Fruit fly (Drosophila melanogaster): Measurements from ENCODE around the gene CG31698.

Gene CG31698

DNA sequence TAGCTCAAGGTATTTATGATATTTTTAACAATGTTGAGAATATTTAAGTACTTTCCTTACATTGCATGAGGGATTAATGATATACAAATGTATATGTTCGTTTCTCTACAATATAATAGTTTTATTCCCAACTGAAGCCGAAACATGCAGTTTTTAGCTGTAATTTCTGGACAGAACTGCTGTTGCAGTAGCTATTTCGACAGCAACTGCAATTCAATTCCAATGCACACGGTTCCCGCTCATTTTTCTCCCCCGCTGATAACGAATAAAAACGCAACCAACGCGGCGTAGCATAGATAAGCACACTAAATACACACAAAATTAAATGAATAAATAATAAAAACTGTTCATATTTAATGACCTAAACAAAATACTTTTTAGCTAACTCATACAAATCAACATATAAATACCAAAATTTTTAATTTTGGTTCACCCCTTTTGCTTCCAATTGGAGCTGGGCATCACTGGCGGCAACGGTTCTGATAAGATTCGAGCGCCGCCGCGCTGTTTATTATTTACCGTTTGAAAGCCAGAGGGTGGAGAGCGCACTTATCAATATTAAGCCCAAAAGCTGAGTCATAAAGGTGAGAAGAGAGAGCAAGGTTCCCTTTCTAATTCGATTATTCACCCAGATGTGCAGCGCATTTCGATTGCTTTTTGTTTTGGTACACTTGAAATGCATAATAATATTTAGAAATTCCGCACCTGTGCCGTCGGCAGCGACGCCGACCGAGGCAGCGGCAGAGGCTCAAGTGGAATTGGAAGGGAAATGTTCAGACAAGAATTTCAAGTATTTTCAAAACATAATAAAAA, 15.2 kb downstream of the CG31698 start (continued):
- peak; percentile 55 for TF ChIP-seq lab (GFP tag; optimal IDR thresholded peaks at IDR 0.05)
- peak; percentile 61 for TF ChIP-seq ci (GFP tag; IDR thresholded peaks at IDR 0.05)
- TF ChIP-seq TFAM (GFP tag; optimal IDR thresholded peaks at IDR 0.05) = no peak
- no peak for TF ChIP-seq Dll (GFP tag; IDR thresholded peaks at IDR 0.05; ENCODE audit: partially characterized antibody)
- peak; percentile 2 for TF ChIP-seq NfI (GFP tag; optimal IDR thresholded peaks at IDR 0.05)
- TF ChIP-seq dmrt11E (tag; optimal IDR thresholded peaks at IDR 0.05) = peak; percentile 15
- no peak for TF ChIP-seq HLHmδ (GFP tag; optimal IDR thresholded peaks at IDR 0.05)
- peak; percentile 54 for TF ChIP-seq Rfx (GFP tag; IDR thresholded peaks at IDR 0.05)
- no peak for TF ChIP-seq Bdp1 (GFP tag; optimal IDR thresholded peaks at IDR 0.05)
- TF ChIP-seq CG3163 (GFP tag; optimal IDR thresholded peaks at IDR 0.05) = no peak
- TF ChIP-seq CG17186 (GFP tag; optimal IDR thresholded peaks at IDR 0.05) = no peak
- TF ChIP-seq CG6689 (GFP tag; IDR thresholded peaks at IDR 0.05) = peak; percentile 27; the same call in 1 of the 2 replicates
- no peak for TF ChIP-seq Bteb2 (GFP tag; optimal IDR thresholded peaks at IDR 0.05)
- no peak for TF ChIP-seq CG10959 (GFP tag; IDR thresholded peaks at IDR 0.05)
- TF ChIP-seq vfl (GFP tag; optimal IDR thresholded peaks at IDR 0.05) = no peak
- TF ChIP-seq NC2α (GFP tag; optimal IDR thresholded peaks at IDR 0.05) = no peak
- peak; percentile 26 for TF ChIP-seq Hand (GFP tag; optimal IDR thresholded peaks at IDR 0.05)
- peak; percentile 30 for TF ChIP-seq unpg (GFP tag; optimal IDR thresholded peaks at IDR 0.05)
- no peak for TF ChIP-seq chif (GFP tag; optimal IDR thresholded peaks at IDR 0.05)
- peak; percentile 40 for TF ChIP-seq ATbp (GFP tag; optimal IDR thresholded peaks at IDR 0.05)
- TF ChIP-seq pb (GFP tag; optimal IDR thresholded peaks at IDR 0.05) = no peak
- no peak for TF ChIP-seq CG31365 (tag; optimal IDR thresholded peaks at IDR 0.05)
- no peak for TF ChIP-seq abd-A (tag; optimal IDR thresholded peaks at IDR 0.05)
- no peak for TF ChIP-seq CG9437 (GFP tag; optimal IDR thresholded peaks at IDR 0.05)
- no peak for TF ChIP-seq Neu2 (GFP tag; optimal IDR thresholded peaks at IDR 0.05; ENCODE audit: borderline replicate concordance)
- no peak for TF ChIP-seq Nf-YA (GFP tag; IDR thresholded peaks at IDR 0.05)
- TF ChIP-seq sc (optimal IDR thresholded peaks at IDR 0.05) = no peak
- TF ChIP-seq sc (GFP tag; optimal IDR thresholded peaks at IDR 0.05) = no peak
- TF ChIP-seq B-H2 (GFP tag; optimal IDR thresholded peaks at IDR 0.05) = no peak
- peak; percentile 0 for TF ChIP-seq CG1792 (GFP tag; optimal IDR thresholded peaks at IDR 0.05)
- TF ChIP-seq CG2889 (GFP tag; IDR thresholded peaks at IDR 0.05) = no peak
- peak; percentile 18 for TF ChIP-seq CG7987 (GFP tag; optimal IDR thresholded peaks at IDR 0.05)
- no peak for TF ChIP-seq nom (GFP tag; optimal IDR thresholded peaks at IDR 0.05)
- TF ChIP-seq her (GFP tag; optimal IDR thresholded peaks at IDR 0.05) = no peak
- peak; percentile 83 for TF ChIP-seq sd (tag; optimal IDR thresholded peaks at IDR 0.05)
- no peak for TF ChIP-seq CG30431 (GFP tag; optimal IDR thresholded peaks at IDR 0.05)
- no peak for TF ChIP-seq Dip2 (GFP tag; IDR thresholded peaks at IDR 0.05)
- TF ChIP-seq CG14667 (GFP tag; IDR thresholded peaks at IDR 0.05) = no peak
- no peak for TF ChIP-seq CG42726 (GFP tag; IDR thresholded peaks at IDR 0.05; ENCODE audit: partially characterized antibody)
- TF ChIP-seq CG11247 (GFP tag; IDR thresholded peaks at IDR 0.05) = no peak
- no peak for TF ChIP-seq sqz (GFP tag; optimal IDR thresholded peaks at IDR 0.05)
- TF ChIP-seq Med (GFP tag) = peak; percentile 84
- TF ChIP-seq CG13424 (tag; optimal IDR thresholded peaks at IDR 0.05) = peak; percentile 33
- no peak for TF ChIP-seq CG6791 (GFP tag; IDR thresholded peaks at IDR 0.05; ENCODE audit: partially characterized antibody)
- TF ChIP-seq CG18599 (GFP tag; optimal IDR thresholded peaks at IDR 0.05) = peak; percentile 16
- TF ChIP-seq emc (GFP tag; optimal IDR thresholded peaks at IDR 0.05) = no peak
- peak; percentile 45 for TF ChIP-seq kni (GFP tag; optimal IDR thresholded peaks at IDR 0.05)
- no peak for TF ChIP-seq Hr39 (optimal IDR thresholded peaks at IDR 0.05)
- no peak for TF ChIP-seq usp (GFP tag; optimal IDR thresholded peaks at IDR 0.05)
- no peak for TF ChIP-seq kah (GFP tag; optimal IDR thresholded peaks at IDR 0.05)

Measured in whole organism, embryonic.